Worm (Caenorhabditis elegans) whole organism, L3 larva: ENCODE results near the gene fbxb-18.
A peak's percentile ranks its signal among the peaks of the same experiment; 100 is the strongest.
"Not testable (repeated sequence)": the region's sequence is repeated elsewhere in the genome, so short reads cannot be mapped to it uniquely, and the experiment has no call there.

ENCODE experiments used
- R02D3.7 ChIP-seq: fragments of 150-350 bp; optimal IDR thresholded peaks from 2 replicates; lab custom pipeline; 2014; ENCODE audit warnings: missing biosample characterization, missing genetic modification characterization
- ama-1 ChIP-seq: fragments of 150-350 bp; optimal IDR thresholded peaks from 2 replicates; lab custom pipeline; 2018
- ceh-28 ChIP-seq: fragments of 150-350 bp; optimal IDR thresholded peaks from 2 replicates; lab custom pipeline; 2014; ENCODE audit warnings: missing biosample characterization, missing genetic modification reagents, missing genetic modification characterization
- ceh-9 ChIP-seq: sonication (generic microtip); optimal IDR thresholded peaks from 2 replicates; lab custom pipeline; 2018; ENCODE audit warnings: missing biosample characterization, missing genetic modification characterization
- daf-12 ChIP-seq: fragments of 150-350 bp; optimal IDR thresholded peaks from 2 replicates; lab custom pipeline; 2014; ENCODE audit warnings: missing biosample characterization, missing genetic modification reagents, missing genetic modification characterization
- egl-27 ChIP-seq: sonication (generic microtip); optimal IDR thresholded peaks from 4 replicates; lab custom pipeline; 2017; ENCODE audit warnings: missing biosample characterization, missing genetic modification reagents, missing genetic modification characterization
- egl-5 ChIP-seq: fragments of 150-350 bp; optimal IDR thresholded peaks from 2 replicates; lab custom pipeline; 2017; ENCODE audit warnings: missing biosample characterization, missing genetic modification reagents, missing genetic modification characterization, inconsistent platforms
- elt-1 ChIP-seq: fragments of 150-350 bp; optimal IDR thresholded peaks from 2 replicates; lab custom pipeline; 2014; ENCODE audit warnings: missing biosample characterization, missing genetic modification characterization
- elt-2 ChIP-seq: sonication (generic microtip); optimal IDR thresholded peaks from 2 replicates; lab custom pipeline; 2016; ENCODE audit warnings: missing genetic modification reagents, mild to moderate bottlenecking, missing genetic modification characterization, missing compliant biosample characterization
- elt-3 ChIP-seq, 3 experiments: fragments of 150-350 bp in 1 of 3; sonication (generic microtip) in 2 of 3; optimal IDR thresholded peaks; 2 replicates in 2 of 3; 4 replicates in 1 of 3; lab custom pipeline; 2014 to 2017; ENCODE audit warnings: missing biosample characterization in 3 of 3, missing genetic modification characterization in 3 of 3
- fkh-10 ChIP-seq: sonication (generic microtip); optimal IDR thresholded peaks from 2 replicates; lab custom pipeline; 2017; ENCODE audit warnings: missing biosample characterization, missing genetic modification reagents, missing genetic modification characterization
- fkh-2 ChIP-seq: fragments of 150-350 bp; optimal IDR thresholded peaks from 2 replicates; lab custom pipeline; 2014; ENCODE audit warnings: missing biosample characterization, missing genetic modification reagents, missing genetic modification characterization
- lin-39 ChIP-seq: fragments of 150-350 bp; optimal IDR thresholded peaks from 2 replicates; lab custom pipeline; 2018; ENCODE audit warnings: missing biosample characterization, missing genetic modification reagents, missing genetic modification characterization
- mdl-1 ChIP-seq: fragments of 150-350 bp; optimal IDR thresholded peaks from 2 replicates; lab custom pipeline; 2014; ENCODE audit warnings: missing biosample characterization, missing genetic modification characterization
- mml-1 ChIP-seq: fragments of 150-350 bp; sonication (generic microtip); optimal IDR thresholded peaks from 3 replicates; lab custom pipeline; 2014; ENCODE audit warnings: missing biosample characterization, missing genetic modification characterization
- nfya-1 ChIP-seq: sonication (generic microtip); optimal IDR thresholded peaks from 2 replicates; lab custom pipeline; 2017; ENCODE audit warnings: missing genetic modification characterization, mild to moderate bottlenecking, missing compliant biosample characterization, antibody characterized with exemption, moderate library complexity; ENCODE audit not compliant: insufficient read depth
- nhr-23 ChIP-seq: fragments of 150-350 bp; optimal IDR thresholded peaks from 2 replicates; lab custom pipeline; 2014; ENCODE audit warnings: missing biosample characterization, missing genetic modification reagents, missing genetic modification characterization
- nhr-25 ChIP-seq: sonication (generic microtip); optimal IDR thresholded peaks from 2 replicates; lab custom pipeline; 2017; ENCODE audit warnings: missing biosample characterization, missing genetic modification characterization
- nhr-76 ChIP-seq: fragments of 150-350 bp; sonication (generic microtip); optimal IDR thresholded peaks from 5 replicates; lab custom pipeline; 2014; ENCODE audit warnings: missing biosample characterization, missing genetic modification characterization
- nhr-77 ChIP-seq: fragments of 150-350 bp; optimal IDR thresholded peaks from 2 replicates; lab custom pipeline; 2014; ENCODE audit warnings: missing biosample characterization, missing genetic modification characterization
- pqm-1 ChIP-seq: fragments of 150-350 bp; optimal IDR thresholded peaks from 2 replicates; lab custom pipeline; 2017; ENCODE audit warnings: missing biosample characterization, missing genetic modification characterization, inconsistent platforms
- snpc-4 ChIP-seq: fragments of 150-350 bp; optimal IDR thresholded peaks from 2 replicates; lab custom pipeline; 2014; ENCODE audit warnings: missing biosample characterization, missing genetic modification characterization
- tbx-2 ChIP-seq: sonication (generic microtip); optimal IDR thresholded peaks from 2 replicates; lab custom pipeline; 2016; ENCODE audit warnings: mild to moderate bottlenecking, missing genetic modification characterization, missing compliant biosample characterization
- unc-39 ChIP-seq: sonication (generic microtip); optimal IDR thresholded peaks from 4 replicates; lab custom pipeline; 2017; ENCODE audit warnings: missing biosample characterization, missing genetic modification characterization
- unc-62 ChIP-seq: fragments of 150-350 bp; sonication (generic microtip); optimal IDR thresholded peaks from 4 replicates; lab custom pipeline; 2014; ENCODE audit warnings: missing biosample characterization, missing genetic modification reagents, missing genetic modification characterization
- zag-1 ChIP-seq: fragments of 150-350 bp; optimal IDR thresholded peaks from 2 replicates; lab custom pipeline; 2014; ENCODE audit warnings: missing biosample characterization, missing genetic modification characterization
- ztf-4 ChIP-seq: fragments of 150-350 bp; optimal IDR thresholded peaks from 2 replicates; lab custom pipeline; 2014; ENCODE audit warnings: missing biosample characterization, missing genetic modification characterization

The fbxb-18 gene

DNA sequence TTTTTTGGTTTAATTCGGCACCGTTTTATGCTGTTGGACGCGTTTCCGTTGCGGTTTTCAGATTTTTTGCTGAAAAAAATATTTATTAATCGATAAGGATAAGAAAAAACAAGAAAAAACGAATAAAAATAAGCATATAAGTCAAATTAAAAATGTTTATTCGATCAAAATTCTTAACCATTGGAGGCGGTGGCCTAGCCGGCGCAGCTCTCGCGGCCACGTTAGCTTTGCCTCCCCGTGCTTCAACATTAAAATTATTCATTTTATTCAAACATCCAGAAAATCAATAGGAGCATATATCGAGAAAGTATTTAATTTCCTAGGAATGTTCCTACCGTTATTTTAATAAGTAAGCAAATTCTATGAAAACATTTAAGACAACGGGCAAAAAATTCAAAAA lies 25.8 kb downstream of the fbxb-18 start, which contains the start of gene ZC204.14:
Gene ZC204.14, minus strand, starts transcription at position 69 of the 400 bp plus-strand sequence.
- TF ChIP-seq daf-12 (no peak), mml-1 (tag; lab: Kevin White, UChicago) (no peak), unc-62 (GFP tag; lab: Kevin White, UChicago) (no peak), elt-3 (tag; optimal IDR thresholded peaks at IDR 0.05; lab: Kevin White, UChicago) (no peak), R02D3.7 (tag; lab: Kevin White, UChicago) (no peak)

- not testable (repeated sequence) for TF ChIP-seq nhr-25, lin-39, nfya-1 (tag; lab: Kevin White, UChicago)
These were observed 27.8 kb downstream of the fbxb-18 start, which contains the start of gene ZC204.13 for ce11 chrII:1660888-1661287. Gene ZC204.13 (minus strand): TSS chrII:1660988.

ce11 chrII:1659729-1660128 lies 29.0 kb downstream of the fbxb-18 start:
- TF ChIP-seq elt-2 (tag; lab: Kevin White, UChicago) (peak; percentile 84), pqm-1 (tag; lab: Kevin White, UChicago) (peak; percentile 31)

- TF ChIP-seq egl-27 (tag; lab: Kevin White, UChicago), result no peak
- no peak for TF ChIP-seq elt-1 (tag; lab: Kevin White, UChicago)
- TF ChIP-seq mdl-1, result no peak
- TF ChIP-seq egl-5 (tag; lab: Kevin White, UChicago), result no peak
- TF ChIP-seq fkh-10 (GFP tag; lab: Kevin White, UChicago), result no peak
- TF ChIP-seq nhr-23 (tag; lab: Kevin White, UChicago), result no peak
- TF ChIP-seq nhr-77 (tag; lab: Kevin White, UChicago), result no peak
- no peak for TF ChIP-seq pqm-1 (tag; lab: Kevin White, UChicago)
- TF ChIP-seq ceh-28 (tag; lab: Kevin White, UChicago), result no peak
- TF ChIP-seq ama-1 (lab: Kevin White, UChicago), result no peak
- no peak for TF ChIP-seq daf-12
- TF ChIP-seq ztf-4, result no peak
- TF ChIP-seq lin-39 (tag; lab: Kevin White, UChicago), result no peak
- no peak for TF ChIP-seq nhr-76 (tag; lab: Kevin White, UChicago)
- no peak for TF ChIP-seq R02D3.7 (tag; lab: Kevin White, UChicago)
These were observed 31.5 kb downstream of the fbxb-18 start, which contains the start of gene ZC204.12 for ce11 chrII:1657202-1657601. Gene ZC204.12 (minus strand): TSS chrII:1657302.

- TF ChIP-seq zag-1 (tag; lab: Kevin White, UChicago) (no peak), nhr-77 (tag; lab: Kevin White, UChicago) (no peak), lin-39 (tag; lab: Kevin White, UChicago) (no peak), snpc-4 (tag; lab: Kevin White, UChicago) (no peak), elt-1 (tag; lab: Kevin White, UChicago) (no peak), ceh-9 (no peak)
These were observed 33.8 kb downstream of the fbxb-18 start, which contains the start of gene btb-12 for ce11 chrII:1654917-1655316. Gene btb-12 (plus strand): TSS chrII:1655217.

- no peak for TF ChIP-seq mml-1 (tag; lab: Kevin White, UChicago)
- TF ChIP-seq tbx-2 (tag; lab: Kevin White, UChicago), result no peak
- no peak for TF ChIP-seq lin-39 (tag; lab: Kevin White, UChicago)
- TF ChIP-seq fkh-2, result no peak
- TF ChIP-seq unc-39, result no peak
- TF ChIP-seq nfya-1 (tag; lab: Kevin White, UChicago), result no peak
- TF ChIP-seq daf-12, result no peak
These were observed 35.3 kb downstream of the fbxb-18 start, which contains the start of gene fbxb-15 for ce11 chrII:1653397-1653796. Gene fbxb-15 (minus strand): TSS chrII:1653497.

DNA sequence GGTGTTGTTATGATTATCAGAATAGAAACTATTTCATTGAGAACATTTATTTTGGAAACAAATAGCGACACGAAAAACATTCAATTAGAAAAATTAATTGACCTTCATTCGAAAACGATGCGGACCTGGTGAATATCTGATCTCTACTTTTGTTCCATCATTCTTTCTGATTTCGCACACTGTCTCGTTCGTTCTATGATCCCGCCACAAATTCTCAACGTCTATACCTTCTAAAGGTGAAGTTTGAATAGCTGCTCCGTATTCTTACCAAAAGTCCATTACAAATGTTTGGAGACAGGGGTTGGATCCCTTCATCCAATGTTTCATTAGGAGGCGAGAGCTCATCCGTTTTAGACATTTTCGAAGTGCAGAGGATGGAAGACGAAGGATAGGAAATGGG lies 36.9 kb downstream of the fbxb-18 start, which contains the start of gene fbxb-16:
Gene fbxb-16, minus strand, starts transcription at position 101 of the 400 bp plus-strand sequence.
- peak; percentile 15 for TF ChIP-seq fkh-10 (GFP tag; lab: Kevin White, UChicago)
- TF ChIP-seq nfya-1 (tag; lab: Kevin White, UChicago), result no peak
